Worm (Caenorhabditis elegans): ENCODE results near the gene col-115.

ce11 chrIV:7977452-7977940 lies 11.0 kb upstream of the col-115 start, which contains the start of gene ora-1:
- TF ChIP-seq dmd-4 (tag; optimal IDR thresholded peaks at IDR 0.05; ENCODE audit: borderline replicate concordance) (no peak), pha-4 (tag; optimal IDR thresholded peaks at IDR 0.05) (no peak), ceh-30 (tag; optimal IDR thresholded peaks at IDR 0.05) (no peak), pqm-1 (tag; optimal IDR thresholded peaks at IDR 0.05) (no peak), F13H6.1 (tag; optimal IDR thresholded peaks at IDR 0.05) (no peak), ref-2 (tag; optimal IDR thresholded peaks at IDR 0.05) (no peak), unc-42 (tag; optimal IDR thresholded peaks at IDR 0.05) (no peak), nfya-1 (tag; optimal IDR thresholded peaks at IDR 0.05) (no peak), K02D7.2 (tag; optimal IDR thresholded peaks at IDR 0.05) (no peak), hlh-6 (tag; optimal IDR thresholded peaks at IDR 0.05) (no peak), tbx-2 (tag; optimal IDR thresholded peaks at IDR 0.05) (no peak)

Measured in whole organism, late embryonic.